Worm (Caenorhabditis elegans): ENCODE results near the gene nlp-18.

Gene nlp-18

ce11 chrII:11050678-11051077, 20.5 kb upstream of the nlp-18 start (continued):
- TF ChIP-seq mdt-29 (GFP tag; IDR thresholded peaks at IDR 0.05): no peak
- TF ChIP-seq pha-4 (GFP tag; IDR thresholded peaks at IDR 0.05): no peak
- TF ChIP-seq pha-4 (tag; optimal IDR thresholded peaks at IDR 0.05): no peak
- no peak for TF ChIP-seq nhr-76 (tag; optimal IDR thresholded peaks at IDR 0.05)
- 0 out of 2 replicates have a peak, but pooled peaks have one; percentile 6 for TF ChIP-seq arid-1 (GFP tag; conservative IDR thresholded peaks at IDR 0.05)
- no peak for TF ChIP-seq T20F7.1 (GFP tag; optimal IDR thresholded peaks at IDR 0.05)
- no peak for TF ChIP-seq skn-1 (tag; optimal IDR thresholded peaks at IDR 0.05)
- no peak for TF ChIP-seq mdl-1 (tag; optimal IDR thresholded peaks at IDR 0.05)
- peak; percentile 57 for TF ChIP-seq F49E8.2 (tag; optimal IDR thresholded peaks at IDR 0.05; ENCODE audit: borderline replicate concordance)
- TF ChIP-seq ceh-82 (tag; optimal IDR thresholded peaks at IDR 0.05): no peak
- TF ChIP-seq ZK337.2 (GFP tag; IDR thresholded peaks at IDR 0.05): no peak
- no peak for TF ChIP-seq zip-2 (tag; optimal IDR thresholded peaks at IDR 0.05)
- no peak for TF ChIP-seq mxl-3 (GFP tag; optimal IDR thresholded peaks at IDR 0.05)
- TF ChIP-seq spr-3 (GFP tag; optimal IDR thresholded peaks at IDR 0.05): no peak
- no peak for TF ChIP-seq unc-62 (GFP tag; optimal IDR thresholded peaks at IDR 0.05 in 1 of 2)
- no peak for TF ChIP-seq unc-62 (tag; optimal IDR thresholded peaks at IDR 0.05)
- TF ChIP-seq dmd-9 (GFP tag; IDR thresholded peaks at IDR 0.05): no peak
- TF ChIP-seq aly-2 (tag; optimal IDR thresholded peaks at IDR 0.05): no peak

- no peak for TF ChIP-seq lin-15B (tag; optimal IDR thresholded peaks at IDR 0.05)
- TF ChIP-seq lin-1 (GFP tag; IDR thresholded peaks at IDR 0.05): no peak
- TF ChIP-seq arid-1 (GFP tag; conservative IDR thresholded peaks at IDR 0.05): no peak
- TF ChIP-seq T20F7.1 (GFP tag; optimal IDR thresholded peaks at IDR 0.05): peak; percentile 97
- TF ChIP-seq tra-1 (GFP tag; IDR thresholded peaks at IDR 0.05): no peak
- no peak for TF ChIP-seq zfp-3 (GFP tag; conservative IDR thresholded peaks at IDR 0.05)
- no peak for TF ChIP-seq fkh-10 (GFP tag; optimal IDR thresholded peaks at IDR 0.05)
- no peak for TF ChIP-seq ctbp-1 (GFP tag; IDR thresholded peaks at IDR 0.05)
- no peak for TF ChIP-seq F44E2.7 (GFP tag; IDR thresholded peaks at IDR 0.05)
- no peak for TF ChIP-seq dmd-8 (GFP tag; IDR thresholded peaks at IDR 0.05)
- TF ChIP-seq saeg-2 (GFP tag; IDR thresholded peaks at IDR 0.05): no peak
- TF ChIP-seq unc-39 (tag; optimal IDR thresholded peaks at IDR 0.05): no peak
- TF ChIP-seq D1046.2 (GFP tag; IDR thresholded peaks at IDR 0.05): no peak
- TF ChIP-seq ces-1 (GFP tag; optimal IDR thresholded peaks at IDR 0.05): no peak
- no peak for TF ChIP-seq ceh-20 (GFP tag; IDR thresholded peaks at IDR 0.05)
- TF ChIP-seq set-16 (GFP tag; IDR thresholded peaks at IDR 0.05): no peak
- TF ChIP-seq ceh-82 (tag; optimal IDR thresholded peaks at IDR 0.05): no peak
- TF ChIP-seq F26F4.8 (GFP tag; conservative IDR thresholded peaks at IDR 0.05): no peak
- TF ChIP-seq F37D6.2 (tag; optimal IDR thresholded peaks at IDR 0.05): no peak
- no peak for TF ChIP-seq zip-2 (tag; optimal IDR thresholded peaks at IDR 0.05)
- peak in 1 of 2 experiments; percentile 64 for TF ChIP-seq lsy-2 (tag; optimal IDR thresholded peaks at IDR 0.05)
- no peak for TF ChIP-seq cey-2 (tag; optimal IDR thresholded peaks at IDR 0.05; ENCODE audit: borderline replicate concordance, insufficient read depth)
- TF ChIP-seq pqm-1 (tag; optimal IDR thresholded peaks at IDR 0.05): no peak
- peak; percentile 43; the same call in 1 of the 2 replicates for TF ChIP-seq hmg-1.1 (GFP tag; IDR thresholded peaks at IDR 0.05)
- no peak for TF ChIP-seq Y75B8A.6 (GFP tag; IDR thresholded peaks at IDR 0.05)
- TF ChIP-seq ZK337.2 (GFP tag; IDR thresholded peaks at IDR 0.05): no peak
- no peak for TF ChIP-seq mdl-1 (tag; optimal IDR thresholded peaks at IDR 0.05)
- no peak for TF ChIP-seq unc-130 (GFP tag; optimal IDR thresholded peaks at IDR 0.05)
- no peak for TF ChIP-seq ceh-62 (tag; optimal IDR thresholded peaks at IDR 0.05)
- TF ChIP-seq tag-97 (GFP tag; IDR thresholded peaks at IDR 0.05): no peak
- no peak for TF ChIP-seq lin-29 (GFP tag; IDR thresholded peaks at IDR 0.05)
- no peak for TF ChIP-seq dmd-9 (GFP tag; IDR thresholded peaks at IDR 0.05)
- TF ChIP-seq snpc-4 (tag; optimal IDR thresholded peaks at IDR 0.05): no peak
- no peak for TF ChIP-seq zag-1 (tag; optimal IDR thresholded peaks at IDR 0.05)
- no peak for TF ChIP-seq spr-3 (GFP tag; optimal IDR thresholded peaks at IDR 0.05)
- TF ChIP-seq hlh-30 (tag; optimal IDR thresholded peaks at IDR 0.05; ENCODE audit: insufficient read depth): peak; percentile 12
- TF ChIP-seq php-3 (GFP tag; IDR thresholded peaks at IDR 0.05): no peak
- no peak for TF ChIP-seq ceh-28 (tag; optimal IDR thresholded peaks at IDR 0.05)
- peak; percentile 24 for TF ChIP-seq dve-1 (tag; optimal IDR thresholded peaks at IDR 0.05; ENCODE audit: insufficient read depth)
- TF ChIP-seq nhr-237 (tag; optimal IDR thresholded peaks at IDR 0.05): no peak
These were observed 19.7 kb upstream of the nlp-18 start, which contains the start of the genes sdhd-1 and ilkp-1 for ce11 chrII:11049876-11050275. Gene sdhd-1, minus strand, starts transcription at chrII:11049913. Gene ilkp-1, plus strand, starts transcription at chrII:11050255.

Data from whole organism, L4 larva.